Fruit fly (Drosophila melanogaster) whole organism, embryonic: ENCODE results near the gene CG43319.

ENCODE experiments used
- BtbVII ChIP-seq: fragments of 200-800 bp; sonication (Bioruptor generic); optimal IDR thresholded peaks from 3 replicates; lab custom pipeline; 2017; ENCODE audit warnings: missing biosample characterization, mild to moderate bottlenecking, missing genetic modification characterization
- CG10147 ChIP-seq: fragments of 200-800 bp; sonication (Bioruptor generic); optimal IDR thresholded peaks from 2 replicates; lab custom pipeline; 2019; ENCODE audit warnings: missing biosample characterization, mild to moderate bottlenecking, missing genetic modification characterization, moderate library complexity
- CG10462 ChIP-seq: fragments of 200-800 bp; sonication (Bioruptor generic); optimal IDR thresholded peaks from 2 replicates; lab custom pipeline; 2016; ENCODE audit warnings: missing biosample characterization, missing genetic modification characterization
- CG11085 ChIP-seq: fragments of 200-800 bp; sonication (Bioruptor generic); IDR thresholded peaks from 2 replicates; pipeline ENCODE4 v1.3.6; 2022; ENCODE audit warnings: missing biosample characterization, missing genetic modification characterization
- CG11247 ChIP-seq: fragments of 200-800 bp; sonication (Bioruptor generic); IDR thresholded peaks from 2 replicates; pipeline ENCODE4 v1.3.6; 2022; ENCODE audit warnings: missing biosample characterization, missing genetic modification characterization
- CG11456 ChIP-seq: fragments of 200-800 bp; sonication (Bioruptor generic); IDR thresholded peaks from 3 replicates; pipeline ENCODE4 v1.3.6; 2022; ENCODE audit warnings: missing biosample characterization, missing genetic modification characterization
- CG12391 ChIP-seq: fragments of 200-800 bp; sonication (Bioruptor generic); optimal IDR thresholded peaks from 3 replicates; lab custom pipeline; 2018; ENCODE audit warnings: missing biosample characterization, mild to moderate bottlenecking, missing genetic modification characterization, moderate library complexity
- CG12942 ChIP-seq: fragments of 200-800 bp; sonication (Bioruptor generic); optimal IDR thresholded peaks from 3 replicates; lab custom pipeline; 2016; ENCODE audit warnings: missing biosample characterization, missing genetic modification characterization
- CG13287 ChIP-seq: fragments of 200-800 bp; sonication (Bioruptor generic); IDR thresholded peaks from 2 replicates; pipeline ENCODE4 v1.3.6; 2022; ENCODE audit warnings: missing biosample characterization, missing genetic modification characterization; ENCODE audit not compliant: partially characterized antibody
- CG15479 ChIP-seq: fragments of 200-800 bp; sonication (Bioruptor generic); optimal IDR thresholded peaks from 3 replicates; lab custom pipeline; 2019; ENCODE audit warnings: missing biosample characterization, mild to moderate bottlenecking, missing genetic modification characterization, moderate library complexity
- CG15514 ChIP-seq: fragments of 200-800 bp; sonication (Bioruptor generic); optimal IDR thresholded peaks from 3 replicates; lab custom pipeline; 2017; ENCODE audit warnings: missing biosample characterization, missing genetic modification characterization, mild to moderate bottlenecking, moderate library complexity, missing genetic modification reagents
- CG18476 ChIP-seq: fragments of 200-800 bp; sonication (Bioruptor generic); optimal IDR thresholded peaks from 2 replicates; lab custom pipeline; 2016; ENCODE audit warnings: missing biosample characterization, mild to moderate bottlenecking, missing genetic modification characterization
- CG18599 ChIP-seq: fragments of 200-800 bp; sonication (Bioruptor generic); optimal IDR thresholded peaks from 3 replicates; lab custom pipeline; 2017; ENCODE audit warnings: missing biosample characterization, missing genetic modification characterization, mild to moderate bottlenecking, moderate library complexity, missing genetic modification reagents
- CG18764 ChIP-seq: fragments of 200-800 bp; sonication (Bioruptor generic); optimal IDR thresholded peaks from 3 replicates; lab custom pipeline; 2016; ENCODE audit warnings: missing biosample characterization, missing genetic modification characterization
- CG31365 ChIP-seq: fragments of 200-800 bp; sonication (Bioruptor generic); optimal IDR thresholded peaks from 2 replicates; lab custom pipeline; 2018; ENCODE audit warnings: missing biosample characterization, mild to moderate bottlenecking, missing genetic modification characterization
- CG32767 ChIP-seq: fragments of 200-800 bp; sonication (Bioruptor generic); IDR thresholded peaks from 2 replicates; pipeline ENCODE4 v1.3.6; 2022; ENCODE audit warnings: missing biosample characterization, missing genetic modification characterization
- CG34422 ChIP-seq: fragments of 200-800 bp; sonication (Bioruptor generic); IDR thresholded peaks from 3 replicates; pipeline ENCODE4 v1.3.6; 2022; ENCODE audit warnings: missing biosample characterization, missing genetic modification characterization
- CG6791 ChIP-seq: fragments of 200-800 bp; sonication (Bioruptor generic); IDR thresholded peaks from 3 replicates; pipeline ENCODE4 v1.3.6; 2022; ENCODE audit warnings: missing biosample characterization, missing genetic modification characterization; ENCODE audit not compliant: partially characterized antibody
- CG8388 ChIP-seq: fragments of 200-800 bp; sonication (Bioruptor generic); optimal IDR thresholded peaks from 2 replicates; lab custom pipeline; 2019; ENCODE audit warnings: missing biosample characterization, mild to moderate bottlenecking, missing genetic modification characterization, moderate library complexity
- CG8944 ChIP-seq: fragments of 200-800 bp; sonication (Bioruptor generic); optimal IDR thresholded peaks from 3 replicates; lab custom pipeline; 2016; ENCODE audit warnings: missing biosample characterization, missing genetic modification characterization
- CG9727 ChIP-seq: fragments of 200-800 bp; sonication (Bioruptor generic); optimal IDR thresholded peaks from 3 replicates; lab custom pipeline; 2017; ENCODE audit warnings: missing biosample characterization, mild to moderate bottlenecking, missing genetic modification characterization
- CG9797 ChIP-seq: fragments of 200-800 bp; sonication (Bioruptor generic); optimal IDR thresholded peaks from 3 replicates; lab custom pipeline; 2018; ENCODE audit warnings: missing biosample characterization, mild to moderate bottlenecking, missing genetic modification characterization
- CG9932 ChIP-seq: fragments of 200-800 bp; sonication (Bioruptor generic); IDR thresholded peaks from 2 replicates; pipeline ENCODE4 v1.3.6; 2022; ENCODE audit warnings: missing biosample characterization, missing genetic modification characterization
- CTCF ChIP-seq: fragments of 200-800 bp; sonication (Bioruptor generic); optimal IDR thresholded peaks from 2 replicates; lab custom pipeline; 2017; ENCODE audit warnings: missing biosample characterization, mild to moderate bottlenecking, missing genetic modification characterization, moderate library complexity
- Camta ChIP-seq: fragments of 200-800 bp; sonication (Bioruptor generic); optimal IDR thresholded peaks from 2 replicates; lab custom pipeline; 2016; ENCODE audit warnings: missing biosample characterization, missing genetic modification characterization
- Dad ChIP-seq: fragments of 200-800 bp; sonication (Bioruptor generic); optimal IDR thresholded peaks from 3 replicates; lab custom pipeline; 2016; ENCODE audit warnings: missing biosample characterization, missing genetic modification characterization
- HmgZ ChIP-seq: fragments of 200-800 bp; sonication (Bioruptor generic); optimal IDR thresholded peaks from 2 replicates; lab custom pipeline; 2018; ENCODE audit warnings: missing biosample characterization, mild to moderate bottlenecking, missing genetic modification characterization
- MBD-R2 ChIP-seq: fragments of 200-800 bp; sonication (Bioruptor generic); IDR thresholded peaks from 2 replicates; pipeline ENCODE4 v1.3.6; 2022; ENCODE audit warnings: missing biosample characterization, missing genetic modification characterization
- Myb ChIP-seq: fragments of 200-800 bp; sonication (Bioruptor generic); optimal IDR thresholded peaks from 2 replicates; lab custom pipeline; 2016; ENCODE audit warnings: missing biosample characterization, missing genetic modification characterization
- Neu2 ChIP-seq: fragments of 200-800 bp; sonication (Bioruptor generic); optimal IDR thresholded peaks from 3 replicates; lab custom pipeline; 2016; ENCODE audit warnings: missing biosample characterization, missing genetic modification characterization, borderline replicate concordance
- Sry-β ChIP-seq: fragments of 200-800 bp; sonication (Bioruptor generic); optimal IDR thresholded peaks from 2 replicates; lab custom pipeline; 2018; ENCODE audit warnings: missing biosample characterization, mild to moderate bottlenecking, missing genetic modification characterization, moderate library complexity
- Sry-δ ChIP-seq: fragments of 200-800 bp; sonication (Bioruptor generic); optimal IDR thresholded peaks from 2 replicates; lab custom pipeline; 2016; ENCODE audit warnings: missing biosample characterization, missing genetic modification characterization
- ac ChIP-seq: fragments of 200-800 bp; sonication (Bioruptor generic); optimal IDR thresholded peaks from 3 replicates; lab custom pipeline; 2017; ENCODE audit warnings: missing biosample characterization, mild to moderate bottlenecking, missing genetic modification characterization
- br ChIP-seq: fragments of >200 bp; optimal IDR thresholded peaks from 2 replicates; lab custom pipeline; 2017
- crc ChIP-seq: fragments of 200-800 bp; sonication (Bioruptor generic); optimal IDR thresholded peaks from 2 replicates; lab custom pipeline; 2016; ENCODE audit warnings: missing biosample characterization, missing genetic modification characterization
- crol ChIP-seq: fragments of 200-800 bp; sonication (Bioruptor generic); IDR thresholded peaks from 2 replicates; pipeline ENCODE4 v1.3.6; 2022; ENCODE audit warnings: missing biosample characterization, missing genetic modification characterization
- dan ChIP-seq: fragments of 200-800 bp; sonication (Bioruptor generic); IDR thresholded peaks from 2 replicates; pipeline ENCODE4 v1.3.6; 2022; ENCODE audit warnings: missing biosample characterization, missing genetic modification characterization
- dati ChIP-seq: fragments of 200-800 bp; sonication (Bioruptor generic); IDR thresholded peaks from 2 replicates; pipeline ENCODE4 v1.3.6; 2022; ENCODE audit warnings: missing biosample characterization, missing genetic modification characterization
- dimm ChIP-seq: fragments of 200-800 bp; sonication (Bioruptor generic); IDR thresholded peaks from 2 replicates; pipeline ENCODE4 v1.3.6; 2022; ENCODE audit warnings: missing biosample characterization, missing genetic modification characterization
- dm ChIP-seq: fragments of 200-800 bp; sonication (Bioruptor generic); optimal IDR thresholded peaks from 3 replicates; lab custom pipeline; 2016; ENCODE audit warnings: missing biosample characterization, missing genetic modification characterization
- h ChIP-seq: fragments of >200 bp; optimal IDR thresholded peaks from 2 replicates; lab custom pipeline; 2017
- hb ChIP-seq: fragments of 200-800 bp; sonication (Bioruptor generic); IDR thresholded peaks from 3 replicates; pipeline ENCODE4 v1.3.6; 2022; ENCODE audit warnings: missing biosample characterization, missing genetic modification characterization; ENCODE audit not compliant: partially characterized antibody
- hbn ChIP-seq: fragments of 200-800 bp; sonication (Bioruptor generic); IDR thresholded peaks from 2 replicates; pipeline ENCODE4 v1.3.6; 2022; ENCODE audit warnings: missing biosample characterization, missing genetic modification characterization; ENCODE audit not compliant: partially characterized antibody
- lov ChIP-seq, 2 experiments: fragments of 200-800 bp in 1 of 2; fragments of >200 bp in 1 of 2; sonication (Bioruptor generic) in 1 of 2; IDR thresholded peaks in 1 of 2; optimal IDR thresholded peaks in 1 of 2; 2 replicates in 1 of 2; 3 replicates in 1 of 2; pipeline versions ENCODE4 v1.3.6 to Lab custom; 2017 to 2022; ENCODE audit warnings: missing biosample characterization in 1 of 2, missing genetic modification characterization in 1 of 2
- nerfin-2 ChIP-seq: fragments of 200-800 bp; sonication (Bioruptor generic); IDR thresholded peaks from 2 replicates; pipeline ENCODE4 v1.3.6; 2022; ENCODE audit warnings: missing biosample characterization, missing genetic modification characterization; ENCODE audit not compliant: partially characterized antibody
- org-1 ChIP-seq: fragments of 200-800 bp; sonication (Bioruptor generic); optimal IDR thresholded peaks from 2 replicates; lab custom pipeline; 2017; ENCODE audit warnings: missing biosample characterization, missing genetic modification characterization
- pho ChIP-seq: fragments of 200-800 bp; sonication (Bioruptor generic); optimal IDR thresholded peaks from 2 replicates; lab custom pipeline; 2016; ENCODE audit warnings: missing biosample characterization, missing genetic modification characterization
- phol ChIP-seq: fragments of 200-800 bp; sonication (Bioruptor generic); optimal IDR thresholded peaks from 3 replicates; lab custom pipeline; 2018; ENCODE audit warnings: missing biosample characterization, mild to moderate bottlenecking, missing genetic modification characterization, moderate library complexity
- scrt ChIP-seq: fragments of 200-800 bp; sonication (Bioruptor generic); optimal IDR thresholded peaks from 2 replicates; lab custom pipeline; 2018; ENCODE audit warnings: missing biosample characterization, mild to moderate bottlenecking, missing genetic modification characterization, moderate library complexity
- sqz ChIP-seq: fragments of 200-800 bp; sonication (Bioruptor generic); optimal IDR thresholded peaks from 3 replicates; lab custom pipeline; 2018; ENCODE audit warnings: missing biosample characterization, mild to moderate bottlenecking, missing genetic modification characterization
- yki ChIP-seq: fragments of >200 bp; optimal IDR thresholded peaks from 3 replicates; lab custom pipeline; 2018
- zen2 ChIP-seq: fragments of 200-800 bp; sonication (Bioruptor generic); IDR thresholded peaks from 3 replicates; pipeline ENCODE4 v1.3.6; 2022; ENCODE audit warnings: missing biosample characterization, missing genetic modification characterization; ENCODE audit not compliant: partially characterized antibody
- zfh2 ChIP-seq: fragments of 200-800 bp; sonication (Bioruptor generic); optimal IDR thresholded peaks from 2 replicates; lab custom pipeline; 2016; ENCODE audit warnings: missing biosample characterization, missing genetic modification characterization

Gene CG43319

dm6 chr3R:27662857-27663256 lies 31.3 kb upstream of the CG43319 start (continued):
- TF ChIP-seq dimm (GFP tag; lab: Robert Waterston, UW) (no peak), CG9797 (GFP tag; lab: Kevin White, UChicago) (no peak), CG15479 (GFP tag; lab: Kevin White, UChicago) (no peak), crol (0 out of 2 replicates have a peak, but pooled peaks have one; percentile 16), CG18764 (GFP tag; lab: Kevin White, UChicago) (no peak), Sry-δ (GFP tag; lab: Kevin White, UChicago) (no peak), BtbVII (GFP tag; lab: Kevin White, UChicago) (no peak), lov (optimal IDR thresholded peaks at IDR 0.05; lab: Kevin White, UChicago) (no peak), lov (GFP tag; IDR thresholded peaks at IDR 0.05; lab: Robert Waterston, UW) (no peak), dm (GFP tag; lab: Kevin White, UChicago) (no peak), dan (GFP tag; lab: Robert Waterston, UW) (no peak), CG12391 (no peak), MBD-R2 (no peak), yki (lab: Kevin White, UChicago) (no peak), Sry-β (GFP tag; lab: Kevin White, UChicago) (no peak), h (lab: Kevin White, UChicago) (no peak), CG10462 (no peak), zfh2 (no peak), CG32767 (GFP tag; lab: Robert Waterston, UW) (peak; percentile 27; the same call in 1 of the 2 replicates), scrt (peak; percentile 100), Neu2 (GFP tag; lab: Kevin White, UChicago) (no peak), org-1 (GFP tag; lab: Kevin White, UChicago) (no peak), CG12942 (GFP tag; lab: Kevin White, UChicago) (no peak), crc (GFP tag; lab: Kevin White, UChicago) (no peak), phol (tag; lab: Kevin White, UChicago) (no peak), CG6791 (GFP tag; lab: Robert Waterston, UW) (no peak), CG18476 (no peak), Camta (no peak), CG8944 (no peak), CG8388 (GFP tag; lab: Kevin White, UChicago) (no peak), Dad (no peak), zen2 (GFP tag; lab: Robert Waterston, UW) (no peak), CG15514 (GFP tag; lab: Kevin White, UChicago) (no peak), CG10147 (no peak), ac (GFP tag; lab: Kevin White, UChicago) (no peak), CG11247 (GFP tag; lab: Robert Waterston, UW) (no peak), CTCF (GFP tag; lab: Kevin White, UChicago) (no peak), CG18599 (GFP tag; lab: Kevin White, UChicago) (peak; percentile 1), CG11456 (GFP tag; lab: Robert Waterston, UW) (0 out of 3 replicates have a peak, but pooled peaks have one; percentile 17), br (lab: Kevin White, UChicago) (no peak), CG13287 (GFP tag; lab: Robert Waterston, UW) (no peak), nerfin-2 (no peak)

DNA sequence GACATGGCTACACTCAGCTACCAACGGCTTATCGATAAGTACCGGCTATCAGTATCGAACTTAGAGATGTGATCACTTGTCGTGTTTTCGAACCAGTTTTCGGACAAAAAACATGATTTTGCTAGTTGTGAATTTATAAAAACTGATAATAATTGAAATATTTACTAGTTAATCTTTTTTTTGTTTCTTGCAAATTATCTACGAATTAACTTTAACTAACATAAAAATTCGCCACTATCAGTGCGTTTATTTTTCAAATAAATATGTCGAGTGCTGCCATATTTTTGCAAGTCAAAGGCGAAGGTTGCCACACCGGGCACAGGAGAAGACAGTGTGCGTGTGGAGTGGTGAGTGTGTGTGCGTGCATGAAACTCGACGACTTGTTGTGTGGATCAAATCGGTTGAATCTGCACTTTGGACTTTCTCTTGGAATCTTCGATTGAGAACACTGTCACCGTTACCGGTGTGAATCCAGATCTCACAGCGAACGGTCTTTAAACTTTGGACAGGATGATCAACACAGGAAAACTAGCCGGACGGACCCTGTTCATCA lies 16.9 kb upstream of the CG43319 start, which contains the start of gene Hsdl2:
TSS of gene Hsdl2 (plus strand) at position 349 of the 553 bp plus-strand sequence.
- TF ChIP-seq CG9727 (GFP tag; lab: Kevin White, UChicago) (peak; percentile 18), CG9932 (GFP tag; lab: Robert Waterston, UW) (peak; percentile 62), dati (GFP tag; lab: Robert Waterston, UW) (no peak), Myb (peak; percentile 74), CG34422 (GFP tag; lab: Robert Waterston, UW) (0 out of 3 replicates have a peak, but pooled peaks have one; percentile 60), sqz (GFP tag; lab: Kevin White, UChicago) (no peak), pho (peak; percentile 38), CG11085 (GFP tag; lab: Robert Waterston, UW) (0 out of 2 replicates have a peak, but pooled peaks have one; percentile 60), hbn (GFP tag; lab: Robert Waterston, UW) (peak; percentile 56; the same call in 1 of the 2 replicates), CG31365 (tag; lab: Kevin White, UChicago) (no peak), nerfin-2 (peak; percentile 57), HmgZ (tag; lab: Kevin White, UChicago) (peak; percentile 84), hb (GFP tag; lab: Robert Waterston, UW) (peak; percentile 53; the same call in 1 of the 3 replicates)
